Worm (Caenorhabditis elegans) whole organism, L3 larva: ENCODE results near the gene ads-1.

ENCODE experiments used
- eor-1 ChIP-seq, 2 experiments: fragments of 150-350 bp; optimal IDR thresholded peaks; 2 replicates each; lab custom pipeline; 2014 to 2018; ENCODE audit warnings: missing biosample characterization in 2 of 2, missing genetic modification characterization in 2 of 2
- nhr-11 ChIP-seq: fragments of 150-350 bp; optimal IDR thresholded peaks from 2 replicates; lab custom pipeline; 2014; ENCODE audit warnings: missing biosample characterization, missing genetic modification characterization
- nhr-25 ChIP-seq: sonication (generic microtip); optimal IDR thresholded peaks from 2 replicates; lab custom pipeline; 2017; ENCODE audit warnings: missing biosample characterization, missing genetic modification characterization

DNA sequence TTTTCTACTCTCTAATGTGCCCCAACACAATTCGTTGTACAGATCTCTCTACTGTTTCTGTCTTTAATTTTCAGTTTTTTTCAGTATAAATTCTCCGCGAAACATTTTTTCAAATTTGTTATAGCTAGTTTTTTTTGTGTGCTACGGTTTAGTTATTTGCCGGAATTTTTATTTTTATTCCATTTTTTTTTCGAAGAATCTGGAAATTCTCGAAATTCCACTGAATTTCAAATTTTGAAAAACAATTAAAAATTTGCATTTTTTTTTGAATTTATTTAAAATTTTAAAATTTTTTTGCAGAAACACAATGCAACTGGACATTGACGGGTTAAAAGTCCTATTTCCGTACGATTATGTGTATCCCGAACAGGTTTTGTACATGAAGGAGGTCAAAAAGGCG is 33.6 kb downstream of the ads-1 start, which contains the start of gene xpd-1:
- TF ChIP-seq eor-1 (tag; optimal IDR thresholded peaks at IDR 0.05; lab: Kevin White, UChicago) (no peak), nhr-25 (tag; lab: Kevin White, UChicago) (no peak), nhr-11 (tag; lab: Kevin White, UChicago) (no peak)
